Fruit fly (Drosophila melanogaster) whole organism, embryonic: ENCODE data around the gene CG9411.
A peak's percentile ranks its signal among the peaks of the same experiment; 100 is the strongest.

Experiments used
- Blimp-1 ChIP-seq: fragments of 200-800 bp; sonication (Bioruptor generic); optimal IDR thresholded peaks from 3 replicates; lab custom pipeline; 2018; ENCODE audit warnings: missing biosample characterization, missing genetic modification characterization, mild to moderate bottlenecking, moderate library complexity, missing genetic modification reagents
- BtbVII ChIP-seq: fragments of 200-800 bp; sonication (Bioruptor generic); optimal IDR thresholded peaks from 3 replicates; lab custom pipeline; 2017; ENCODE audit warnings: missing biosample characterization, mild to moderate bottlenecking, missing genetic modification characterization
- CG10267 ChIP-seq: fragments of 200-800 bp; sonication (Bioruptor generic); optimal IDR thresholded peaks from 2 replicates; lab custom pipeline; 2018; ENCODE audit warnings: missing biosample characterization, mild to moderate bottlenecking, missing genetic modification characterization, moderate library complexity
- CG10654 ChIP-seq: fragments of 200-800 bp; sonication (Bioruptor generic); optimal IDR thresholded peaks from 2 replicates; lab custom pipeline; 2016; ENCODE audit warnings: missing biosample characterization, missing genetic modification characterization
- CG11456 ChIP-seq: fragments of 200-800 bp; sonication (Bioruptor generic); IDR thresholded peaks from 3 replicates; pipeline ENCODE4 v1.3.6; 2022; ENCODE audit warnings: missing biosample characterization, missing genetic modification characterization
- CG11504 ChIP-seq: fragments of 200-800 bp; sonication (Bioruptor generic); optimal IDR thresholded peaks from 3 replicates; lab custom pipeline; 2019; ENCODE audit warnings: missing biosample characterization, mild to moderate bottlenecking, missing genetic modification characterization, moderate library complexity
- CG13424 ChIP-seq: fragments of 200-800 bp; sonication (Bioruptor generic); optimal IDR thresholded peaks from 2 replicates; lab custom pipeline; 2019; ENCODE audit warnings: missing biosample characterization, mild to moderate bottlenecking, missing genetic modification characterization, moderate library complexity
- CG14050 ChIP-seq: fragments of 200-800 bp; sonication (Bioruptor generic); IDR thresholded peaks from 3 replicates; pipeline ENCODE4 v1.3.6; 2022; ENCODE audit warnings: missing biosample characterization, missing genetic modification characterization
- CG1603 ChIP-seq: fragments of 200-800 bp; sonication (Bioruptor generic); optimal IDR thresholded peaks from 2 replicates; lab custom pipeline; 2019; ENCODE audit warnings: missing biosample characterization, mild to moderate bottlenecking, missing genetic modification characterization, moderate library complexity
- CG2889 ChIP-seq: fragments of 200-800 bp; sonication (Bioruptor generic); IDR thresholded peaks from 3 replicates; pipeline ENCODE4 v1.3.6; 2022; ENCODE audit warnings: missing biosample characterization, missing genetic modification characterization
- CG31365 ChIP-seq: fragments of 200-800 bp; sonication (Bioruptor generic); optimal IDR thresholded peaks from 2 replicates; lab custom pipeline; 2018; ENCODE audit warnings: missing biosample characterization, mild to moderate bottlenecking, missing genetic modification characterization
- CG4854 ChIP-seq: fragments of 200-800 bp; sonication (Bioruptor generic); optimal IDR thresholded peaks from 2 replicates; lab custom pipeline; 2016; ENCODE audit warnings: missing biosample characterization, missing genetic modification characterization, inconsistent platforms
- CG5245 ChIP-seq: fragments of 200-800 bp; sonication (Bioruptor generic); optimal IDR thresholded peaks from 3 replicates; lab custom pipeline; 2016; ENCODE audit warnings: missing biosample characterization, missing genetic modification characterization
- CG6765 ChIP-seq: fragments of 200-800 bp; sonication (Bioruptor generic); optimal IDR thresholded peaks from 3 replicates; lab custom pipeline; 2017; ENCODE audit warnings: missing biosample characterization, mild to moderate bottlenecking, missing genetic modification characterization
- CG7357 ChIP-seq: fragments of 200-800 bp; sonication (Bioruptor generic); IDR thresholded peaks from 3 replicates; pipeline ENCODE4 v1.3.6; 2022; ENCODE audit warnings: missing biosample characterization, missing genetic modification characterization
- CkIIα-i1 ChIP-seq: fragments of 200-800 bp; sonication (Bioruptor generic); IDR thresholded peaks from 2 replicates; pipeline ENCODE4 v1.3.6; 2022; ENCODE audit warnings: missing biosample characterization, missing genetic modification characterization
- D19A ChIP-seq: fragments of 200-800 bp; optimal IDR thresholded peaks from 3 replicates; lab custom pipeline; 2019; ENCODE audit warnings: missing biosample characterization, mild to moderate bottlenecking, missing genetic modification characterization, moderate library complexity
- Dek ChIP-seq: fragments of 200-800 bp; sonication (Bioruptor generic); optimal IDR thresholded peaks from 3 replicates; lab custom pipeline; 2019; ENCODE audit warnings: missing biosample characterization, mild to moderate bottlenecking, missing genetic modification characterization, moderate library complexity
- Dll ChIP-seq: fragments of 200-800 bp; sonication (Bioruptor generic); IDR thresholded peaks from 4 replicates; pipeline ENCODE4 v1.3.6; 2022; ENCODE audit warnings: missing biosample characterization, missing genetic modification characterization; ENCODE audit not compliant: partially characterized antibody
- Drgx ChIP-seq: fragments of 200-800 bp; sonication (Bioruptor generic); IDR thresholded peaks from 2 replicates; pipeline ENCODE4 v1.3.6; 2022; ENCODE audit warnings: missing biosample characterization, missing genetic modification characterization
- HLH4C ChIP-seq: fragments of 200-800 bp; sonication (Bioruptor generic); IDR thresholded peaks from 3 replicates; pipeline ENCODE4 v1.3.6; 2022; ENCODE audit warnings: missing biosample characterization, missing genetic modification characterization; ENCODE audit not compliant: partially characterized antibody
- Hr51 ChIP-seq, 2 experiments: fragments of 200-800 bp; sonication (Bioruptor generic); optimal IDR thresholded peaks; 2 replicates in 1 of 2; 3 replicates in 1 of 2; lab custom pipeline; 2016 to 2018; ENCODE audit warnings: missing biosample characterization in 2 of 2, missing genetic modification characterization in 2 of 2, mild to moderate bottlenecking in 1 of 2, moderate library complexity in 1 of 2
- MBD-R2 ChIP-seq: fragments of 200-800 bp; sonication (Bioruptor generic); IDR thresholded peaks from 2 replicates; pipeline ENCODE4 v1.3.6; 2022; ENCODE audit warnings: missing biosample characterization, missing genetic modification characterization
- Med ChIP-seq: fragments of 200-800 bp; sonication (Bioruptor generic); peaks from one replicate; lab custom pipeline; 2016; ENCODE audit warnings: missing biosample characterization, missing genetic modification characterization, mild to moderate bottlenecking, inconsistent platforms, moderate library complexity
- Mes4 ChIP-seq: fragments of 200-800 bp; sonication (Bioruptor generic); optimal IDR thresholded peaks from 2 replicates; lab custom pipeline; 2016; ENCODE audit warnings: missing biosample characterization, missing genetic modification characterization
- Nf-YA ChIP-seq: fragments of 200-800 bp; sonication (Bioruptor generic); IDR thresholded peaks from 2 replicates; pipeline ENCODE4 v1.3.6; 2022; ENCODE audit warnings: missing biosample characterization, missing genetic modification characterization
- Oaz ChIP-seq: fragments of 200-800 bp; sonication (Bioruptor generic); IDR thresholded peaks from 2 replicates; pipeline ENCODE4 v1.3.6; 2022; ENCODE audit warnings: missing biosample characterization, missing genetic modification characterization
- Rfx ChIP-seq: fragments of 200-800 bp; sonication (Bioruptor generic); IDR thresholded peaks from 2 replicates; pipeline ENCODE4 v1.3.6; 2022; ENCODE audit warnings: missing biosample characterization, missing genetic modification characterization
- Xbp1 ChIP-seq: fragments of 200-800 bp; sonication (Bioruptor generic); optimal IDR thresholded peaks from 3 replicates; lab custom pipeline; 2016; ENCODE audit warnings: missing biosample characterization, mild to moderate bottlenecking, missing genetic modification characterization
- ash1 ChIP-seq: fragments of 200-800 bp; sonication (Bioruptor generic); optimal IDR thresholded peaks from 2 replicates; lab custom pipeline; 2018; ENCODE audit warnings: missing biosample characterization, mild to moderate bottlenecking, missing genetic modification characterization
- bbx ChIP-seq: fragments of 200-800 bp; sonication (Bioruptor generic); IDR thresholded peaks from 2 replicates; pipeline ENCODE4 v1.3.6; 2022; ENCODE audit warnings: missing biosample characterization, missing genetic modification characterization; ENCODE audit not compliant: partially characterized antibody
- bsh ChIP-seq, 2 experiments: fragments of 200-800 bp; sonication (Bioruptor generic); optimal IDR thresholded peaks; 2 replicates each; lab custom pipeline; 2017 to 2018; ENCODE audit warnings: mild to moderate bottlenecking in 2 of 2, missing biosample characterization in 2 of 2, missing genetic modification characterization in 2 of 2, moderate library complexity in 1 of 2
- ci ChIP-seq: fragments of 200-800 bp; sonication (Bioruptor generic); IDR thresholded peaks from 3 replicates; pipeline ENCODE4 v1.3.6; 2022; ENCODE audit warnings: missing biosample characterization, missing genetic modification characterization
- corto ChIP-seq: fragments of 200-800 bp; sonication (Bioruptor generic); optimal IDR thresholded peaks from 2 replicates; lab custom pipeline; 2016; ENCODE audit warnings: missing biosample characterization, mild to moderate bottlenecking, missing genetic modification characterization, moderate library complexity
- fd96Cb ChIP-seq: fragments of 200-800 bp; sonication (Bioruptor generic); optimal IDR thresholded peaks from 2 replicates; lab custom pipeline; 2018; ENCODE audit warnings: missing biosample characterization, mild to moderate bottlenecking, missing genetic modification characterization, moderate library complexity
- inv ChIP-seq: fragments of 200-800 bp; sonication (Bioruptor generic); IDR thresholded peaks from 2 replicates; pipeline ENCODE4 v1.3.6; 2022; ENCODE audit warnings: missing biosample characterization, missing genetic modification characterization; ENCODE audit not compliant: partially characterized antibody
- kni ChIP-seq: fragments of 200-800 bp; sonication (Bioruptor generic); optimal IDR thresholded peaks from 3 replicates; lab custom pipeline; 2017; ENCODE audit warnings: mild to moderate bottlenecking, missing biosample characterization, missing genetic modification reagents, missing genetic modification characterization
- lbe ChIP-seq: fragments of 200-800 bp; sonication (Bioruptor generic); optimal IDR thresholded peaks from 2 replicates; lab custom pipeline; 2016; ENCODE audit warnings: missing biosample characterization, mild to moderate bottlenecking, missing genetic modification characterization
- lilli ChIP-seq: fragments of 200-800 bp; sonication (Bioruptor generic); optimal IDR thresholded peaks from 3 replicates; lab custom pipeline; 2016; ENCODE audit warnings: missing biosample characterization, missing genetic modification characterization
- nau ChIP-seq: fragments of 200-800 bp; sonication (Bioruptor generic); optimal IDR thresholded peaks from 3 replicates; lab custom pipeline; 2017; ENCODE audit warnings: missing biosample characterization, mild to moderate bottlenecking, missing genetic modification characterization, missing genetic modification reagents
- pita ChIP-seq: fragments of 200-800 bp; sonication (Bioruptor generic); optimal IDR thresholded peaks from 2 replicates; lab custom pipeline; 2017; ENCODE audit warnings: missing biosample characterization, mild to moderate bottlenecking, missing genetic modification characterization
- pros ChIP-seq: fragments of 200-800 bp; sonication (Bioruptor generic); optimal IDR thresholded peaks from 3 replicates; lab custom pipeline; 2019; ENCODE audit warnings: missing biosample characterization, mild to moderate bottlenecking, missing genetic modification characterization, moderate library complexity
- pum ChIP-seq: fragments of 200-800 bp; sonication (Bioruptor generic); optimal IDR thresholded peaks from 2 replicates; lab custom pipeline; 2016; ENCODE audit warnings: missing biosample characterization, missing genetic modification characterization
- sisA ChIP-seq: fragments of 200-800 bp; sonication (Bioruptor generic); IDR thresholded peaks from 2 replicates; pipeline ENCODE4 v1.3.6; 2022; ENCODE audit warnings: missing biosample characterization, missing genetic modification characterization
- ssp ChIP-seq: fragments of 200-800 bp; sonication (Bioruptor generic); IDR thresholded peaks from 2 replicates; pipeline ENCODE4 v1.3.6; 2022; ENCODE audit warnings: missing biosample characterization, missing genetic modification characterization
- stwl ChIP-seq: fragments of 200-800 bp; sonication (Bioruptor generic); optimal IDR thresholded peaks from 3 replicates; lab custom pipeline; 2018; ENCODE audit warnings: missing biosample characterization, mild to moderate bottlenecking, missing genetic modification characterization, moderate library complexity
- twi ChIP-seq: fragments of 200-800 bp; optimal IDR thresholded peaks from 2 replicates; lab custom pipeline; 2019; ENCODE audit warnings: missing biosample characterization, mild to moderate bottlenecking, missing genetic modification characterization, moderate library complexity
- zen2 ChIP-seq: fragments of 200-800 bp; sonication (Bioruptor generic); IDR thresholded peaks from 3 replicates; pipeline ENCODE4 v1.3.6; 2022; ENCODE audit warnings: missing biosample characterization, missing genetic modification characterization; ENCODE audit not compliant: partially characterized antibody

Gene CG9411

DNA sequence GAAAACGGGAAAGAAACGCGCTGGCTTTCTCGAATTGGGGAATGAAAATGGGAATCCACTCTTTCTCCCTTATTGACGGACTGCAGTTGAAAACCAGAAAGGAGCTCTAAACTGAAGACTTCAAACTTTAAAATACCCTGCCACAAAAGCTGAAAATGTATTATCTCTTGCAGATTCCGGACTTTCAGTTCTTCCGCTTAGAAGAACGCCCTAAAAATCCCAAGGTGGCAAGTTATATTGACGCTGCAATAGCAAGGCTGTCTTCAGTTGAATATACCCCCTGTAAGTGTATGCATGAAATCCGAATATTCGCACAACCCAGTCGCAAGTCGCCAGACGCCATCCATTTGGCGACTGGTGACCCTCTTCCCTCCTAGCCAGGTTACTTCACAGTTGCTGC, 1.7 kb upstream of the CG9411 start:
- peak; percentile 53 for TF ChIP-seq corto (GFP tag; lab: Kevin White, UChicago)
- no peak for TF ChIP-seq zen2 (GFP tag; lab: Robert Waterston, UW)
- TF ChIP-seq inv (GFP tag; lab: Robert Waterston, UW): no peak
- peak in 1 of 2 experiments; percentile 17 for TF ChIP-seq bsh (GFP tag; optimal IDR thresholded peaks at IDR 0.05; lab: Kevin White, UChicago)
- TF ChIP-seq CkIIα-i1: no peak
- TF ChIP-seq CG11456 (GFP tag; lab: Robert Waterston, UW): 0 out of 3 replicates have a peak, but pooled peaks have one; percentile 7
- TF ChIP-seq CG10654: no peak
- 0 out of 2 replicates have a peak, but pooled peaks have one; percentile 14 for TF ChIP-seq sisA (GFP tag; lab: Robert Waterston, UW)
- TF ChIP-seq CG1603 (tag; lab: Kevin White, UChicago): peak; percentile 2
- TF ChIP-seq pita (GFP tag; lab: Kevin White, UChicago): no peak
- TF ChIP-seq CG2889 (GFP tag; lab: Robert Waterston, UW): no peak
- peak; percentile 13 for TF ChIP-seq CG11504 (tag; lab: Kevin White, UChicago)
- TF ChIP-seq CG5245 (GFP tag; lab: Kevin White, UChicago): no peak
- no peak for TF ChIP-seq kni (GFP tag; lab: Kevin White, UChicago)
- TF ChIP-seq Drgx (GFP tag; lab: Robert Waterston, UW): peak; percentile 87
- TF ChIP-seq stwl: no peak
- no peak for TF ChIP-seq CG14050 (GFP tag; lab: Robert Waterston, UW)
- no peak for TF ChIP-seq ci (GFP tag; lab: Robert Waterston, UW)
- peak; percentile 29 for TF ChIP-seq lbe (GFP tag; lab: Kevin White, UChicago)
- no peak for TF ChIP-seq CG4854 (GFP tag; lab: Kevin White, UChicago)

- TF ChIP-seq pros (GFP tag; lab: Kevin White, UChicago) (peak; percentile 84), bbx (no peak), Blimp-1 (GFP tag; lab: Kevin White, UChicago) (peak; percentile 78)
- TF ChIP-seq, all 482 proteins: peak for 2
Observed at dm6 chrX:14481206-14481605, 1.3 kb upstream of the CG9411 start.

DNA sequence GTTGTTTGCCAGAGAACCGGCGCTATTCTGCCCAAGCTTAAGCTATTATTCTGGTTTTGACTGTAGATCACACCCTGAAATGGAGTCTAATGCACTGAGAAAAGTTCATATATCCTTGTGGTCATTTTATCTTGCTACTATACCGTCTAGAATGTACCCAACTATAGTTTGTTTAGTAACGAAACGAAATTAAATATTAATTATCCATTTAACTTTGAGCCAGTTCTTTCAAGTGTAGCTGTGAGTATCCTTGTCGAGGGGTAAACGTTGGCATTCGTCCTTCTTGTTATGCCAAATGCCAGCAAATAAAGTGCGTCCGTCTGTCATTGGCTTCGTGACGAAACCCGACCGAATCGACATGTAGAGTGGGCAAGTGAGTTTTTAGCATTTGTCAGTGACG, 33.0 kb downstream of the CG9411 start:
- TF ChIP-seq CG10267 (tag; lab: Kevin White, UChicago) (no peak), twi (tag; lab: Kevin White, UChicago) (no peak), Hr51 (GFP tag; optimal IDR thresholded peaks at IDR 0.05; lab: Kevin White, UChicago) (peak in 1 of 2 experiments; percentile 18), Dek (tag; lab: Kevin White, UChicago) (no peak), nau (GFP tag; lab: Kevin White, UChicago) (no peak), ash1 (GFP tag; lab: Kevin White, UChicago) (no peak), Dll (GFP tag; lab: Robert Waterston, UW) (no peak), Rfx (GFP tag; lab: Robert Waterston, UW) (peak; percentile 23; the same call in 1 of the 2 replicates), pum (GFP tag; lab: Kevin White, UChicago) (no peak), HLH4C (GFP tag; lab: Robert Waterston, UW) (no peak), fd96Cb (tag; lab: Kevin White, UChicago) (no peak), Xbp1 (GFP tag; lab: Kevin White, UChicago) (no peak), Med (GFP tag; lab: Kevin White, UChicago) (peak; percentile 66), CG14050 (GFP tag; lab: Robert Waterston, UW) (no peak), CG6765 (GFP tag; lab: Kevin White, UChicago) (no peak), Mes4 (GFP tag; lab: Kevin White, UChicago) (no peak), Oaz (GFP tag; lab: Robert Waterston, UW) (no peak), D19A (tag; lab: Kevin White, UChicago) (no peak), lilli (no peak), MBD-R2 (GFP tag; lab: Robert Waterston, UW) (no peak), CG7357 (no peak), CG31365 (tag; lab: Kevin White, UChicago) (no peak), CG13424 (tag; lab: Kevin White, UChicago) (peak; percentile 14), ssp (GFP tag; lab: Robert Waterston, UW) (no peak), BtbVII (no peak), Nf-YA (GFP tag; lab: Robert Waterston, UW) (no peak)
